Fruit fly (Drosophila melanogaster) S2 (cell line): ENCODE results near the gene amd.

Source experiments
- CG8478 ChIP-seq: fragments of >200 bp; optimal IDR thresholded peaks from 2 replicates; lab custom pipeline; 2018
- CTCF ChIP-seq, 2 experiments: fragments of >200 bp; optimal IDR thresholded peaks; 2 replicates each; lab custom pipeline; 2018

Gene amd

DNA sequence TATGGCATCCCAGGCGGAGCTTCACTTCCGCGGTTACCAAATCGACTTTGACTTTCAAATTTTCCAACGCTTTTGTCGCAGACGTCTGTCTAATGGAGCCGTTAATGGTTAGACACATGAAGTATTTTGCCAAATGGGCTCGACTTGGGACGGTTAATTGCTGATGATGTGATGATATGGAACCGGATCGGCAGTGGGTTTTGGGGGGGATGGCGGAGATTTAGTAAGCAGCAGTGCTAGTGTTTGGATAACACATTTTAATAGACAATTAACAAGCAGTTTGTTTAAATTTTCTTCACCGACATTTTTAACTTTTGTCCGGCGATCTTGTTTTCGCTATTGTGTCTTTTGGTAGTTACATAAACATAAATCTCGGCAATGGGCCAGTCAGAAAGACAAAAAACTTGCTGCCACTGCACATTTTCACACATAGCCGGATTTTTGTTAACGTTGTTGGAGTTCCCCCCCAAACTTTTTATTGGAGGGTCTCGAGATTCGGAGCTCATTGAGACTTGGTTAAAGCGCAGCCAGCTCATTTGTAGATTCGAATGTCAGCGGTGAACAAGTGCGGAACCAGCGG, at the start of gene amd:
amd (plus strand) TSS at position 530 of the 580 bp plus-strand sequence.
- no peak for TF ChIP-seq CTCF (optimal IDR thresholded peaks at IDR 0.05; lab: Kevin White, UChicago)
- no peak for TF ChIP-seq CG8478 (lab: Kevin White, UChicago)

DNA sequence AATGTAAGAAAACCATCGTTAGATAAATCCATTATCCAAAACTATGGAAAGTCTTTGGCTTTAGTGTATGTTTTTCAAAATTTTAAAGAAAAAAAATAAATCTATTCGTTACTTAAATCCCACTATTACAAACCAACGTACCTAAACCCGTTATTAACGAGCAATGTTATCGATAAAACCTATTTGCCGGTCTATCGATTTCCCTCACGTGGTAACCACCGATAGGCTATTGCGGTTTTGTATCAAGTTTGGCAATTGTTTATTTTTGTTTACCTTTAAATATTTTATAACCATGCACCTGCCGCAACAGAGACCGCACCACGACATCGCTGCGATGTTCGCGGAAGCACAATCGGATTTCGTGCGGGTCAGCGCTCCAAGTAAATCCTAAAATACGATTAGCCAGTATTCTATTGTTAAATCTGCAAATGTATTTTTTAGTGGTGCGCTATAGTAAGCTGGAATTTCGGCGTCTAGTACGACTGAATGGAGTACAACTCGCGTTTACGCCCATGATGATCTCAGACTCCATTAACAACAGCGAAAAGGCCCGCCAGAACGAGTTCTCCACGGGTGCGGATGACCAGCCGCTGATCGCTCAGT, 46.8 kb upstream of the amd start, which contains the start of gene Dus4:
Dus4 (plus strand) TSS at position 206 of the 603 bp plus-strand sequence.
- TF ChIP-seq CTCF (optimal IDR thresholded peaks at IDR 0.05; lab: Kevin White, UChicago), result no peak

DNA sequence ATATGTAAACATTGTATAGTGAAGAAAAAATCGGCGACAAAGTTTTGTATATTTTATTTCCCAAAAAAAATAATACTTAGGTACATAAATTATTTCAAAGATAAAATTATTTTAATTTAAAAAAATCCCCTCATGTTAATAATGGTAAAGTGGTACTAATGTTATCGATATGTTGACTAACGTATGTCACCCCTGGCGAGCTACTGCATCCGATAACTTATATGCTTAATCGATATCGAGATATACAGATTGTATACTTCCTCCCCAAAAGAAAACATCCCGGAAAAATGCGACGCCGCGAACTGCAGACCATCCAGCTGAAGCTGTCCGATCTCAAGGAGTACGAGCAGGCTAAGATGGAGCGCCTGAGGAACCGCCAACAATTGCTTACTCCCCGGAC, 45.2 kb upstream of the amd start, which contains the start of gene CG17343:
CG17343 (plus strand) TSS at position 224 of the 400 bp plus-strand sequence.
- TF ChIP-seq CG8478 (lab: Kevin White, UChicago) (no peak), CTCF (optimal IDR thresholded peaks at IDR 0.05; lab: Kevin White, UChicago) (no peak)

DNA sequence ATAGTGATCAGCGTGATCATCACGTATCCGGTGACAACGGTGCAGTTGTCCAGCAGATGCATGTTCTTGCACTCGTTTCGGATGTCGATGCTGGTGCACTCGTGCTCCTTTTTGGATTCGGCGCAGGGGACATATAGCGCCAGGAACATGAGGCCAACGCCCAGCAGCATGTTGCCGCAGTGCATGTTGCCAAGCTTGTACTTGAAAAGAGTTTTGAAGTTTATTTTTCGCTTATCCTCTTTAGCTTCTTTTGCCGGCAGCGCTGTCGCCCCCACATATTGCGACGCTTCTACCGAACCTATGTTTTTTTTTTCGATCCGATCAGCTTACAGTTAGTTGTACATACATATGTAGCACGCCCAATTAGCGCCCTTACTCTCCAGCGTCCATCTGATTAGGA, 41.6 kb upstream of the amd start:
- TF ChIP-seq CTCF (optimal IDR thresholded peaks at IDR 0.05; lab: Kevin White, UChicago) (no peak), CG8478 (lab: Kevin White, UChicago) (no peak)

DNA sequence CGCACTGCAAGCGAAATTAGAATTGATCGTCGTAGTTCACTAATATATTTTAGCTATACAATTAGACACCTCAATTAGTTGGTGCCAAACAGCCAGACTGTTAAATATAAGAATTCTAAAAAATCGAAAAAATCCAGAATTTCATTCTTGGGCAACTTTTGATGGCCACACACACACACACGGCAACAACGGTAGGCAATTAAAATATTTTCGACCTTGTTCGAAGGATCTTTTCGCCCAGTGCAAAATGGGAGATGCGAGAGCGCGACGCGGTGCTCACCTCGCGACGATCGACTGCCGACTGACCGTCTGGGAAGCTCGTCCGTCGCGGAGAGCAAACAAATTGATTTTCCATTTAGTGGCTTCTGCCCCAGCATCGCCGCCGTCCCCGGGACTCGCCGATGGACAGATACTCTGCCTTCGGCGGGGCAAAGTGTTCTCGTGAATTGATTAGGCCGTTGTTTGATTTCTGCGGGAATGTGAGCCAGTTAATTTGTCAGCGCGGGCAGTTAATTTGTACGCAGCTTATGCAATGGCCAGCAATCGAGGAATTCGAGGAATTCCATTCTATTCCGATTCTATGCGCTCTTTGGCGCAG, 40.3 kb upstream of the amd start, which contains the start of gene CG10702:
CG10702 (minus strand) TSS at position 304 of the 598 bp plus-strand sequence.
- no peak for TF ChIP-seq CG8478 (lab: Kevin White, UChicago)
- no peak for TF ChIP-seq CTCF (optimal IDR thresholded peaks at IDR 0.05; lab: Kevin White, UChicago)

DNA sequence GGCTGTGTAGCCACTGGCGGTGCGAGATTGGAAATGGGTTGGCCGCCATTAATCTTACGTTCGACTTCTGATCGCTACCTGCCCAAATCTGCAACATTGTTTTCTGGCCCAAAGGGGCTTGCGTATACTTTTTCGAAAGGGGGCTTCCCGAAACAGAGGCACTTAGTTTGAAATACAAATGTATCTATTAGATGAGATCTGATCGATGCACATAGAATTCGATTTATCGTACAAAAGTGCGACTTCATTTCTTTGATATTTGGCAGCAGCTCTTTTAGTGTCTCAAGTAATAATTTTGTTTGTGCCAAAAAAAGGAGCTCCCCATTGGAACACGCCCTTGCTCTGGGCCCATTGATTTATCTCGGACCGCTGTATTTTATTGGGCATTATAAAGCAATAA, 38.2 kb upstream of the amd start:
- no peak for TF ChIP-seq CG8478 (lab: Kevin White, UChicago)

DNA sequence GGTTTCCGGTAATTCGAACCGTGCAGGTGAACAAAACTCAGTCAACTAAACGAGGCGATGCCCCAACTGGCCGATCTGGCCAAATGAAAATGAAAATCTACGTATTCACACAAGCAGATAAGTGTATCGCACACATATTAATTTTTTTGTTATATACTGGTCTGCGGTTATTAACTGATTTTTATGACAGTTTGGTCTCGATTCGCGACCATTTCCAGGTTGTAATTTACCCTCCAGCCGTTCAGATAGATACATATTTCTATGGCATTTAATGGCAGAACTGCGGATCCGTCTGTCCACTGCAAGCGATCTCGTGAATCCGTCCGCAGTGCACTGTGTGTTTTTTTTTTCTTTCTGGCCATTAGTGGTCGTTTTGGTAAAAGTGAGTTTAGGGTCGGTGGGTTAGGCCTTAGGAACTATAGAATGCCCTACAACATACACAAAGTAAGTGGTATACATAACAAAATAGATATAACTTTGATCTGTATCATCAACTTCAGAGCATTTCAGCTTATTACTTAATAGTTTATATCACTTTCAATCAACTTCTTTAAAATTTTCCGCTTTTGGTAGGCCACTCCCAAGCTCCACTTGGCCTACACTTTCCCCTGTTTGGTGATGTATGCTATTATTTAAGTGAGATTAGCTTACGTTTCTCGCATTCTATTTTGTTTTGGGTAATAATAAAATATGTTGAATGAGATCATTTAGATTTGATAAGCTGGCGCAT, 35.7 kb upstream of the amd start, which contains the start of gene CG17572:
CG17572 (minus strand) TSS at position 51 of the 730 bp plus-strand sequence.
- no peak for TF ChIP-seq CTCF (optimal IDR thresholded peaks at IDR 0.05; lab: Kevin White, UChicago)
- no peak for TF ChIP-seq CG8478 (lab: Kevin White, UChicago)

DNA sequence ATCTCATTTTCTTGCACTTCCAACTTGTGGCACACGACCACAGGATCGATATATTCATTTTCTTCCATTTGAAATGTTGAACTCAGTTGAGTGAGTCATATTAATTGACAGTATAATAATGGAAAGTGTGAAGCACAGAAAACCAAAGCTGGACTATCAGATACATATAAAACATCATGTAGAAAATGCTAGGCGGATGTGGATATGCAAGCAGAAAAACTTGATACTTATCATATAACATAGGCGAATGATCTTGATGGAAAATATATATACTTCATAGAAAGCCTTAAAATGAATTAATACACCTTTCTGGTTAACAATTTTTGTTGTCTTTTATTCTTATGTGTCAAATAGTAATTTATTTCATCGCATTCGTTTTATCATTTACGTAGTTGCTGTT, 31.0 kb upstream of the amd start, which contains the start of gene CG10700:
CG10700 (minus strand) TSS at position 101 of the 400 bp plus-strand sequence.
- TF ChIP-seq CG8478 (lab: Kevin White, UChicago), result no peak
- TF ChIP-seq CTCF (optimal IDR thresholded peaks at IDR 0.05; lab: Kevin White, UChicago), result no peak

DNA sequence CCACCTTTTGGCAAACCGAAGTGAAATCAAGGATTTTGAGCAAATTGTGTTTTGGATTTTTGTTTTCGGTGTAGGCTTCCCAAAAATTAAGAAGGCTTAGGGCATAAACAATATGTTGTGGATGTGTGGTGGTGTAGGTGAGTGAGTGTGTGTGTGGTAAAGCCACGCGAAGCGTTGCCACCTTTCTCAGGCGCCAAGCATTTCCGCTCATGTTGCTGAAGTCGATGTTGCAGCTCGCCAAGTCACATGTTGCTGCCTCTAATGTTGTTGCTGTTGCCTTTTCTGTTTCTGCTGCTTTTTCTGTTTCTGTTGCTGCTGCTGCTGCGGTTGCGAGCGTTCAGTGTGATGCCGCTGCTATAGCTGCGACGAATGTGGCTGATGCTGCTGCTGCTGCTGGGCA, 30.2 kb upstream of the amd start:
- TF ChIP-seq CG8478 (lab: Kevin White, UChicago) (no peak), CTCF (optimal IDR thresholded peaks at IDR 0.05; lab: Kevin White, UChicago) (no peak)

DNA sequence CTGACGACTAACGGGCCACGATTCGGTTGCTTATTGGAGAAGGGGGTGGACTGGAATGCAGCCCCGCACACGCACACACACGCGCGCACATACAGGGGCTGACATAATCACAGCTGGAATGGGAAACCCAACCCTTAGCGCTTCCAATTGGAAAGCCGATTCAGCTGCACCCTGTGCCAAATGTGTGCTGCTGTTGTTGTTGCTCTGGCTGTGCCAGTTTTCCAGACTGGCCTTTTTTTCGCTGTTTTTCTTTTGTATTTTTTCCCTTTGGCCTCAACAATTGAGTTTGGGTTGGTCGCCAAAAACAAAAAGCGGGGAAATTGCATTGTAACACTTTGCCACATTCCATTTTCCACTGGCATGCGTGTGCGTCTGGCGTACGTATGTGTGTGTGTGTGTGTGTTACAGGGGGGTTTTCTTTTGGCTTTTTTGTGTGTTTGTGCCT, 26.6 kb upstream of the amd start:
- TF ChIP-seq CG8478 (lab: Kevin White, UChicago), result no peak
- TF ChIP-seq CTCF (optimal IDR thresholded peaks at IDR 0.05; lab: Kevin White, UChicago), result no peak

DNA sequence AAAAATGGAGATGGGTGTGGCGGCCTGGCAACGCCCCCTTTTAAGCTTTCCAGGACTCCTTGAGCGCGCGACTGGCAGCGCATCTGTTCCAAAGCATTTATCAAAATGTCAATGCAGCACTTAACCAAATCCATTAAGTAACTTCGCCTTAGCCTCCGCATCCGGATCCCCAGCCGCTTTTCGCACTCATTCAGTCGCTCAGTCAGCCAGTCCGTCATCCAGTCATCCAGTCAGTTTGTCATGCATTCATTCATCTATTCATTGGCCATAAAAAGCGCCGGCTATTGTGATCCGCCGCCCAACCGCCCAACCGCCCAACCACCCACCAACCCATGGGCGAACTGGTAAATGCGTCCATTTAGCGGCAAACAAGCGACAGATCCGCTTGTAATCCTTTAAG, 21.1 kb upstream of the amd start:
- TF ChIP-seq CTCF (optimal IDR thresholded peaks at IDR 0.05; lab: Kevin White, UChicago) (no peak), CG8478 (lab: Kevin White, UChicago) (no peak)

DNA sequence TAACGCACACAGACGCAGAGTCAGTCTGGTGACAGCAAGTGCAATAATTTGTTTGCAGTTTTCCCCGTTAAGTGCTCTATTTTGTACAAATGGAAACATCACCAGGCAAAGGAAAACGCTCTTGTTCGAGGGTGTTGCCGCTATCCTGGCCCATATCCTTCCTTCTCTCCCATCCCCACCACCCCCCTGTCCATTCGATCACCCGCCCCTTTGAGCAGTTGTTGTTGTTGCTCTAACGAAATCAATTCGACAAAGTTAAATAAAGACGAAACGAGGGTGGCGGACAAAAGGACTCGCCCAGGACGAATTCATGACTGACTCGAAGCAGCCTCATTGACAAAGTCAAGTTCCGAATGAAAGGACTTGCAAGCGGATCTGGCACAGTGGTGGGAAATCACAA, 20.6 kb upstream of the amd start:
- TF ChIP-seq CG8478 (lab: Kevin White, UChicago) (no peak), CTCF (optimal IDR thresholded peaks at IDR 0.05; lab: Kevin White, UChicago) (no peak)

DNA sequence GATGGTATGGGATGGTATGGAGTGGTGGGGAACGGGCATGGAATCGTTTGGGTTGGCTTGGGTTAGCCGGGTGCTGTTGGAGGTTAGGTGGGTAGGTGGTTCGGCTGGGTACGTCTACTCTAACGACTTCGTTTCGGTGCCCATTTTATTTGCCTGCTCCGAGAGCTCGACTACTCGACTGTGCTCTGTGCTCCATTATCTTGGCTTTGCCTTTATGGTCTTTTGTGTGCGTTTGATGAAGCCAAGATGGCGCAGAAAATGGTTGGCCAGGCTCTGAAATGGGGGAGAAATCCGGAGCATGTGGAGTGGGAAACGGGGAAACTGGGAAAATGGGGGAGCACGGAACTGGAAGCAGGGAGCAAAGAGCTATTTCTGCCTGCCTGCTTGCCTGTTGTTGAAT, 16.1 kb upstream of the amd start:
- TF ChIP-seq CG8478 (lab: Kevin White, UChicago) (no peak), CTCF (optimal IDR thresholded peaks at IDR 0.05; lab: Kevin White, UChicago) (no peak)

DNA sequence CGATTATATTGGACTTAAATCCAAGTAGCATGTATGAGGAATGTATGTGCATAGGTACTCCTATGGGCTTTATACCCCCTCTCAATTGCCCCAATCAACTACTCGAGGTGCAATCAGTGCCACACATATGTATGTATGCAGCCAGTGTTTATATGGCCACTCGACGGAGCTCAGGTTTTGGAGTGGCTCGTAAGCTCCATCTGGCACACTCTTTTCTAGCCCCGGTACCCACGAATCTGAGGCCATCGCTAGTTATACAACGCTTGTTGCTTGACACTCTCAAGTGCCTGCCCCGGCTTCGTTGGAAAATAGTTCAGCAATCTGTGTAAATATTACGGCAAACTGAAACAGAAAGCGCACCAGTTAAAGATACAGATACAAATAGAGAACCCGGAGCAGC, 13.6 kb upstream of the amd start:
- TF ChIP-seq CG8478 (lab: Kevin White, UChicago) (no peak), CTCF (optimal IDR thresholded peaks at IDR 0.05; lab: Kevin White, UChicago) (no peak)

DNA sequence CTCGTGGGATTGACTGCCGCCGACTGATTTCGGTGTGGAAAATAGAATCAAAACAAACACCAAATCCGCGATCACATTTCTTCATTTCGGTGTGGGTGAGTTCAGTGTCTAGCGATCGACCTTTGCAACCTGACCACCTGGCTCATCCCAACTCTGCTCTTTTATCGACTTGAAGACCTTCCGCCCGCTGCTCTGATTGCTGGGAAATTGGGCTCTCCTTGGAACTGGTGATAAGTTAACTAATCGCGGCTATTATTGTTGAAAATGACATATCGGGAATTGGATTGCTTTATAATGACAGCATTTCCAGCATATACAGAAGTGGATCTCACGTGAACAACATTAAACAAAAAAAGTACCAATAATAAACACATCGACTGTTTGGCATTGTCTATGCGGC, 12.6 kb upstream of the amd start:
- TF ChIP-seq CTCF (optimal IDR thresholded peaks at IDR 0.05; lab: Kevin White, UChicago), result no peak
- no peak for TF ChIP-seq CG8478 (lab: Kevin White, UChicago)
